Fruit fly (Drosophila melanogaster) whole organism, pupa: ENCODE data around the gene Ube4B.

Experiments used
- CG10348 ChIP-seq: fragments of 200-800 bp; sonication (Bioruptor generic); IDR thresholded peaks from 2 replicates; pipeline ENCODE4 v1.3.6; 2022; ENCODE audit warnings: missing biosample characterization, missing genetic modification characterization
- CG12605 ChIP-seq: fragments of 200-800 bp; sonication (Bioruptor generic); IDR thresholded peaks from 2 replicates; pipeline ENCODE4 v1.3.6; 2022; ENCODE audit warnings: missing biosample characterization, missing genetic modification characterization
- CG13204 ChIP-seq: fragments of 200-800 bp; sonication (Bioruptor generic); optimal IDR thresholded peaks from 2 replicates; lab custom pipeline; 2018; ENCODE audit warnings: missing biosample characterization, mild to moderate bottlenecking, missing genetic modification characterization, moderate library complexity
- CG14655 ChIP-seq: fragments of 200-800 bp; sonication (Bioruptor generic); optimal IDR thresholded peaks from 3 replicates; lab custom pipeline; 2017; ENCODE audit warnings: mild to moderate bottlenecking, missing biosample characterization, missing genetic modification reagents, missing genetic modification characterization
- CG17806 ChIP-seq: fragments of 200-800 bp; sonication (Bioruptor generic); optimal IDR thresholded peaks from 2 replicates; lab custom pipeline; 2018; ENCODE audit warnings: missing biosample characterization, mild to moderate bottlenecking, missing genetic modification characterization, moderate library complexity
- CG32121 ChIP-seq: fragments of 200-800 bp; sonication (Bioruptor generic); IDR thresholded peaks from 2 replicates; pipeline ENCODE4 v1.3.6; 2022; ENCODE audit warnings: missing biosample characterization, missing genetic modification characterization
- CG8159 ChIP-seq: fragments of 200-800 bp; sonication (Bioruptor generic); optimal IDR thresholded peaks from 3 replicates; lab custom pipeline; 2018; ENCODE audit warnings: missing biosample characterization, mild to moderate bottlenecking, missing genetic modification characterization, moderate library complexity
- CG9948 ChIP-seq: fragments of 200-800 bp; sonication (Bioruptor generic); optimal IDR thresholded peaks from 2 replicates; lab custom pipeline; 2018; ENCODE audit warnings: missing biosample characterization, mild to moderate bottlenecking, missing genetic modification characterization, moderate library complexity
- D1 ChIP-seq: fragments of 200-800 bp; sonication (Bioruptor generic); optimal IDR thresholded peaks from 2 replicates; lab custom pipeline; 2018; ENCODE audit warnings: missing biosample characterization, mild to moderate bottlenecking, missing genetic modification characterization, moderate library complexity
- EcR ChIP-seq: fragments of 200-800 bp; sonication (Bioruptor generic); optimal IDR thresholded peaks from 3 replicates; lab custom pipeline; 2019; ENCODE audit warnings: missing biosample characterization, missing genetic modification characterization, mild to moderate bottlenecking, moderate library complexity, missing genetic modification reagents
- Pif1B ChIP-seq: fragments of 200-800 bp; sonication (Bioruptor generic); optimal IDR thresholded peaks from 3 replicates; lab custom pipeline; 2016; ENCODE audit warnings: missing biosample characterization, missing genetic modification characterization
- Snoo ChIP-seq: fragments of 200-800 bp; sonication (Bioruptor generic); optimal IDR thresholded peaks from 3 replicates; lab custom pipeline; 2017; ENCODE audit warnings: missing biosample characterization, mild to moderate bottlenecking, missing genetic modification characterization, inconsistent platforms
- fd96Ca ChIP-seq: fragments of 200-800 bp; sonication (Bioruptor generic); IDR thresholded peaks from 3 replicates; pipeline ENCODE4 v1.3.6; 2022; ENCODE audit warnings: missing biosample characterization, missing genetic modification characterization
- rn ChIP-seq: fragments of 200-800 bp; sonication (Bioruptor generic); IDR thresholded peaks from 2 replicates; pipeline ENCODE4 v1.3.6; 2022; ENCODE audit warnings: missing biosample characterization, missing genetic modification characterization

DNA sequence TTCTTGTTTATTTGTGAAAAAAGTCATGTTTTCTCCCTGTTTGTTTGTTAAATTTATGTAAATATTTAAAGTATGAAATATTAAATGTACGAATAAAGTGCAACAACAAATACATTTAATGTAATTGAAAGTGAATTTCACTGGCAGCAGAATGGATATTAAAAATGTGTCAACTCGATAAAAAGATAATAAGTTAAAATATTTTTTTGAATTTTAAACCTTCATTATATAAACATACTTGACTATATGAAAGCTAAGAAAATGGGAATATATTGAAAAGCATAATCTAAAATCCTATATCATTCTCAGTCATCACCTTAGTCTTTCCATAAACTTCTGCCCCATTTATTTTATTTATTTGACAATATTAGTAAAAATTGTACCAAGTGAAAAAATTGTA lies 40.7 kb downstream of the Ube4B start, which contains the start of gene Vha68-3:
- no peak for TF ChIP-seq rn (GFP tag; lab: Robert Waterston, UW)
- TF ChIP-seq fd96Ca (GFP tag; lab: Robert Waterston, UW) = no peak
- TF ChIP-seq CG32121 (GFP tag; lab: Robert Waterston, UW) = no peak
- TF ChIP-seq CG9948 (tag; lab: Kevin White, UChicago) = no peak
- no peak for TF ChIP-seq CG13204 (GFP tag; lab: Kevin White, UChicago)
- TF ChIP-seq CG17806 (tag; lab: Kevin White, UChicago) = no peak
- no peak for TF ChIP-seq D1
- TF ChIP-seq CG14655 (GFP tag; lab: Kevin White, UChicago) = no peak
- no peak for TF ChIP-seq CG12605 (GFP tag; lab: Robert Waterston, UW)
- TF ChIP-seq Snoo (tag; lab: Kevin White, UChicago) = no peak
- no peak for TF ChIP-seq CG10348
- no peak for TF ChIP-seq Pif1B (GFP tag; lab: Kevin White, UChicago)
- no peak for TF ChIP-seq EcR (GFP tag; lab: Kevin White, UChicago)
- TF ChIP-seq CG8159 (tag; lab: Kevin White, UChicago) = no peak
